Fruit fly (Drosophila melanogaster): Measurements from ENCODE around the gene CG6576.

Gene CG6576

dm6 chr3L:8765969-8766538 lies 10.3 kb downstream of the CG6576 start (continued):
- TF ChIP-seq CG14965 (GFP tag; optimal IDR thresholded peaks at IDR 0.05; ENCODE audit: borderline replicate concordance) (peak; percentile 81), CG10543 (GFP tag; optimal IDR thresholded peaks at IDR 0.05) (peak; percentile 98), grn (GFP tag; optimal IDR thresholded peaks at IDR 0.05) (peak; percentile 71), phol (tag; optimal IDR thresholded peaks at IDR 0.05) (peak; percentile 98), stc (GFP tag; IDR thresholded peaks at IDR 0.05) (peak; percentile 96), Mrtf (GFP tag; IDR thresholded peaks at IDR 0.05) (peak; percentile 97), CG7556 (GFP tag; optimal IDR thresholded peaks at IDR 0.05) (peak; percentile 99), cg (GFP tag; optimal IDR thresholded peaks at IDR 0.05) (peak; percentile 4), zen (tag; optimal IDR thresholded peaks at IDR 0.05) (peak; percentile 86), Atf-2 (GFP tag; optimal IDR thresholded peaks at IDR 0.05) (peak; percentile 99), kah (GFP tag; optimal IDR thresholded peaks at IDR 0.05) (peak; percentile 89), ro (GFP tag; IDR thresholded peaks at IDR 0.05) (peak; percentile 95), NK7.1 (GFP tag; optimal IDR thresholded peaks at IDR 0.05) (peak; percentile 91), CG10147 (GFP tag; optimal IDR thresholded peaks at IDR 0.05) (peak; percentile 97), CHES-1-like (GFP tag; optimal IDR thresholded peaks at IDR 0.05) (peak; percentile 97), Sox102F (GFP tag; optimal IDR thresholded peaks at IDR 0.05) (peak; percentile 98), CG14710 (tag; optimal IDR thresholded peaks at IDR 0.05) (peak; percentile 97), CG3065 (GFP tag; optimal IDR thresholded peaks at IDR 0.05) (peak; percentile 96), lola (GFP tag; optimal IDR thresholded peaks at IDR 0.05) (peak in 1 of 3 experiments; percentile 99), CG10366 (GFP tag; IDR thresholded peaks at IDR 0.05) (peak; percentile 97), btn (GFP tag; optimal IDR thresholded peaks at IDR 0.05) (peak; percentile 87), jumu (GFP tag; optimal IDR thresholded peaks at IDR 0.05) (peak; percentile 98), CG8388 (GFP tag; optimal IDR thresholded peaks at IDR 0.05) (peak; percentile 97), Usf (GFP tag; optimal IDR thresholded peaks at IDR 0.05) (peak; percentile 99), trem (tag; optimal IDR thresholded peaks at IDR 0.05) (peak; percentile 93), Trl (optimal IDR thresholded peaks at IDR 0.05) (peak; percentile 56 to 79), Trl (GFP tag; optimal IDR thresholded peaks at IDR 0.05) (peak; percentile 95), Xrp1 (GFP tag; IDR thresholded peaks at IDR 0.05) (peak; percentile 98), sqz (GFP tag; optimal IDR thresholded peaks at IDR 0.05) (peak; percentile 86), dati (GFP tag; IDR thresholded peaks at IDR 0.05) (peak; percentile 93), CG17568 (GFP tag; optimal IDR thresholded peaks at IDR 0.05) (peak; percentile 95), CG15696 (tag; optimal IDR thresholded peaks at IDR 0.05) (peak; percentile 64), TFAM (GFP tag; optimal IDR thresholded peaks at IDR 0.05) (peak; percentile 86), E2f1 (GFP tag; IDR thresholded peaks at IDR 0.05) (peak; percentile 97), tap (tag; optimal IDR thresholded peaks at IDR 0.05) (peak; percentile 92), sens-2 (GFP tag; IDR thresholded peaks at IDR 0.05) (peak; percentile 90), CG10267 (tag; optimal IDR thresholded peaks at IDR 0.05) (peak; percentile 77), CG10565 (GFP tag; optimal IDR thresholded peaks at IDR 0.05) (peak; percentile 94), Lhr (GFP tag; optimal IDR thresholded peaks at IDR 0.05) (peak; percentile 96), sim (GFP tag; IDR thresholded peaks at IDR 0.05) (peak; percentile 92), NFAT (GFP tag; IDR thresholded peaks at IDR 0.05) (peak; percentile 94), bcd (GFP tag; optimal IDR thresholded peaks at IDR 0.05) (peak; percentile 98), eyg (GFP tag; optimal IDR thresholded peaks at IDR 0.05) (peak; percentile 81), Abd-B (GFP tag; optimal IDR thresholded peaks at IDR 0.05) (peak; percentile 84), CG3995 (GFP tag; optimal IDR thresholded peaks at IDR 0.05) (peak; percentile 82), CG8359 (GFP tag; optimal IDR thresholded peaks at IDR 0.05; ENCODE audit: borderline replicate concordance) (peak; percentile 87), sob (GFP tag; IDR thresholded peaks at IDR 0.05) (peak; percentile 98), Mes4 (GFP tag; optimal IDR thresholded peaks at IDR 0.05) (peak; percentile 97), Fer3 (tag; optimal IDR thresholded peaks at IDR 0.05) (peak; percentile 92), gro (GFP tag; optimal IDR thresholded peaks at IDR 0.05) (peak; percentile 88)
